Worm (Caenorhabditis elegans): ENCODE results near the gene F38H4.3.

DNA sequence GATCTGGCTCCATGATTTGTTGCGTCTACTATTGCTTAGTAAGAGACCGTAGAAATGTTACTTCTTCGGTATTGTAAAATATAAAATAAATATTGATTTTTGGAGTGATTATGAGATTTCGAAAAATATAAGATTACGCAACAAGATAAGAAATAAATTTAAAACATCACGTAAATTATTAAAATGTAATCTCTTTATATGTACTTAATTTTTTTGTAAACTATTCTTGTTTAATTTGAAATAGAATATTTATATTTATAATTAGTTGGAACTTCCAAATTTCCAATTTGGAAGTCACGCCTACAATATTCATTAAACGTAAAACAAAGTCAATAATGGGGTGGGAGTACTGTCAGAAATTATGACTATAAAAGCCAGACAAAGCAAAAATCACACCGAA lies 8.8 kb upstream of the F38H4.3 start, which contains the start of gene M117.4:
- TF ChIP-seq attf-6 (GFP tag; IDR thresholded peaks at IDR 0.05) (no peak), unc-130 (GFP tag; optimal IDR thresholded peaks at IDR 0.05) (no peak), F33H1.4 (GFP tag; IDR thresholded peaks at IDR 0.05) (no peak), Y95B8A.8 (GFP tag; IDR thresholded peaks at IDR 0.05) (no peak), hmg-1.2 (GFP tag; IDR thresholded peaks at IDR 0.05) (no peak), nhr-80 (tag; optimal IDR thresholded peaks at IDR 0.05) (no peak), ets-4 (GFP tag; optimal IDR thresholded peaks at IDR 0.05) (no peak)

All from whole organism, young adult.